Worm (Caenorhabditis elegans) whole organism, L3 larva: ENCODE data around the gene ZC374.2.

Experiments used
- aly-2 ChIP-seq: fragments of 150-350 bp; optimal IDR thresholded peaks from 2 replicates; lab custom pipeline; 2014; ENCODE audit warnings: missing biosample characterization, missing genetic modification characterization
- daf-12 ChIP-seq: fragments of 150-350 bp; optimal IDR thresholded peaks from 2 replicates; lab custom pipeline; 2014; ENCODE audit warnings: missing biosample characterization, missing genetic modification reagents, missing genetic modification characterization
- elt-3 ChIP-seq, 3 experiments: fragments of 150-350 bp in 1 of 3; sonication (generic microtip) in 2 of 3; optimal IDR thresholded peaks; 2 replicates in 2 of 3; 4 replicates in 1 of 3; lab custom pipeline; 2014 to 2017; ENCODE audit warnings: missing biosample characterization in 3 of 3, missing genetic modification characterization in 3 of 3
- fos-1 ChIP-seq: fragments of 150-350 bp; optimal IDR thresholded peaks from 2 replicates; lab custom pipeline; 2014; ENCODE audit warnings: missing biosample characterization, missing genetic modification characterization
- jun-1 ChIP-seq: fragments of 150-350 bp; optimal IDR thresholded peaks from 2 replicates; lab custom pipeline; 2014; ENCODE audit warnings: missing biosample characterization, missing genetic modification reagents, missing genetic modification characterization
- lin-39 ChIP-seq: fragments of 150-350 bp; optimal IDR thresholded peaks from 2 replicates; lab custom pipeline; 2018; ENCODE audit warnings: missing biosample characterization, missing genetic modification reagents, missing genetic modification characterization
- nhr-11 ChIP-seq: fragments of 150-350 bp; optimal IDR thresholded peaks from 2 replicates; lab custom pipeline; 2014; ENCODE audit warnings: missing biosample characterization, missing genetic modification characterization
- nhr-28 ChIP-seq: fragments of 150-350 bp; optimal IDR thresholded peaks from 2 replicates; lab custom pipeline; 2014; ENCODE audit warnings: missing biosample characterization, missing genetic modification characterization
- pqm-1 ChIP-seq: fragments of 150-350 bp; optimal IDR thresholded peaks from 2 replicates; lab custom pipeline; 2017; ENCODE audit warnings: missing biosample characterization, missing genetic modification characterization, inconsistent platforms
- skn-1 ChIP-seq: fragments of 150-350 bp; optimal IDR thresholded peaks from 2 replicates; lab custom pipeline; 2014; ENCODE audit warnings: missing biosample characterization, missing genetic modification characterization
- ztf-11 ChIP-seq: fragments of 150-350 bp; optimal IDR thresholded peaks from 2 replicates; lab custom pipeline; 2014; ENCODE audit warnings: missing biosample characterization, missing genetic modification characterization

DNA sequence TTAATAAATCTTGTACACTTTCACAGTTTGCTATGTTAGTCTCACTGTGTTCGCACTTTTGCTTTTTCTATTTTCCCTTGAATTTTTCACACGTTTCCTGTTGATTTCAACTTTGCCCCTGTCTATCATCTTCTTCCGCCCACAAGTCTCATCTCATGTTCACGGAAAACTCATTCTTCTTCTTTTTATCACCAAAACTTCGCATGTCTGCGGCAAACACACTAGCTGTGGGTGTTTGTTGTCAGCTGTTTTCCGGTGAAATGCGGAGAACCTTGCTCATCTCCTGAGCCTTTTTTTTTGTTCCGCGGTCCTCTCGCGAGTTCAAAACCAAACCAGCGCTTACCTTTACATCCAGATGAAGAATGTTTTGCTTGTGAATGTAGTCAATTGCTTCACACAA is 21.2 kb upstream of the ZC374.2 start:
- TF ChIP-seq nhr-11 (tag; lab: Kevin White, UChicago): no peak
- no peak for TF ChIP-seq pqm-1 (tag; lab: Kevin White, UChicago)
- no peak for TF ChIP-seq daf-12 (tag; lab: Kevin White, UChicago)
- TF ChIP-seq elt-3 (tag; optimal IDR thresholded peaks at IDR 0.05; lab: Kevin White, UChicago): no peak
- TF ChIP-seq aly-2 (tag; lab: Kevin White, UChicago): no peak
- TF ChIP-seq fos-1: no peak
- TF ChIP-seq ztf-11 (tag; lab: Kevin White, UChicago): no peak
- TF ChIP-seq skn-1 (tag; lab: Kevin White, UChicago): no peak
- no peak for TF ChIP-seq nhr-28 (tag; lab: Kevin White, UChicago)
- no peak for TF ChIP-seq jun-1 (tag; lab: Kevin White, UChicago)
- no peak for TF ChIP-seq lin-39 (tag; lab: Kevin White, UChicago)
